Worm (Caenorhabditis elegans): Measurements from ENCODE around the gene nhr-223.

DNA sequence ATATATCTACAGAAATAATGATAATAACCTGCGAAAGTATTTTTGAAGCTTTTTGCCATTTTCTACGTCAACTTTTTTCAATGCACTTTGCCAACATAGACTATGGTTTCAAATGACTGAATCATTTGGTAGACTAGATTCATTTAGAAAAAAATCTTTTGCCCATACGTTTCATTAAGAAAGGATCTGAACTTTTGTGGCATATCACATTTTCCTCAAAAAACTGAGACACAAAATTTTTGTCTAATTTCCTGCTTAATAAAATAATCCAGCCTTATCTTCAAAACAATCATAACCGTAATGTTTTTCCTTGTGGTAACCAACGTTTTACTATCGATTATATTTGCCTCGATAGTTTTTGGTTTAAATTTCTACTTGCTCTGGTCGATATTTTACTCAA, 29.9 kb downstream of the nhr-223 start, which contains the start of gene srbc-51:
- TF ChIP-seq K02D7.2 (tag; optimal IDR thresholded peaks at IDR 0.05), result no peak
- TF ChIP-seq dmd-4 (tag; optimal IDR thresholded peaks at IDR 0.05; ENCODE audit: borderline replicate concordance), result no peak
- no peak for TF ChIP-seq odd-2 (tag; optimal IDR thresholded peaks at IDR 0.05)
- TF ChIP-seq unc-42 (tag; optimal IDR thresholded peaks at IDR 0.05), result no peak
- TF ChIP-seq tbx-7 (tag; optimal IDR thresholded peaks at IDR 0.05), result no peak
- no peak for TF ChIP-seq pha-2 (tag; optimal IDR thresholded peaks at IDR 0.05)
- no peak for TF ChIP-seq ceh-34 (tag; optimal IDR thresholded peaks at IDR 0.05)
- TF ChIP-seq pha-4 (tag; optimal IDR thresholded peaks at IDR 0.05), result no peak
- no peak for TF ChIP-seq rnt-1 (tag; optimal IDR thresholded peaks at IDR 0.05)
